Fruit fly (Drosophila melanogaster): Measurements from ENCODE around the gene CG14115.
A peak's percentile ranks its signal among the peaks of the same experiment; 100 is the strongest.

Gene CG14115

dm6 chr3L:13021727-13022126 lies 39.5 kb downstream of the CG14115 start (continued):
- peak; percentile 45 for TF ChIP-seq Eip75B (GFP tag; optimal IDR thresholded peaks at IDR 0.05)
- TF ChIP-seq esn (GFP tag; optimal IDR thresholded peaks at IDR 0.05): peak; percentile 83
- no peak for TF ChIP-seq fkh (GFP tag; optimal IDR thresholded peaks at IDR 0.05)
- TF ChIP-seq CG16779 (tag; optimal IDR thresholded peaks at IDR 0.05): no peak
- peak; percentile 1 for TF ChIP-seq CG10631 (GFP tag; optimal IDR thresholded peaks at IDR 0.05)
- TF ChIP-seq CG31627 (GFP tag; optimal IDR thresholded peaks at IDR 0.05): peak; percentile 64
- TF ChIP-seq Hr39 (GFP tag; optimal IDR thresholded peaks at IDR 0.05): peak; percentile 79
- TF ChIP-seq CG6276 (GFP tag; optimal IDR thresholded peaks at IDR 0.05): no peak
- peak; percentile 43 for TF ChIP-seq CG8319 (GFP tag; optimal IDR thresholded peaks at IDR 0.05)
- 0 out of 2 replicates have a peak, but pooled peaks have one; percentile 27 for TF ChIP-seq Gug (GFP tag; IDR thresholded peaks at IDR 0.05)
- TF ChIP-seq dsx (GFP tag; optimal IDR thresholded peaks at IDR 0.05; ENCODE audit: poor library complexity, severe bottlenecking): no peak
- peak; percentile 47 for TF ChIP-seq CG34406 (GFP tag; optimal IDR thresholded peaks at IDR 0.05)
- peak; percentile 57 for TF ChIP-seq CG8632 (GFP tag; optimal IDR thresholded peaks at IDR 0.05)
- TF ChIP-seq ss (GFP tag; optimal IDR thresholded peaks at IDR 0.05): no peak
- no peak for TF ChIP-seq eg (GFP tag; IDR thresholded peaks at IDR 0.05)
- TF ChIP-seq Eip93F (GFP tag; optimal IDR thresholded peaks at IDR 0.05): peak; percentile 72
- peak; percentile 32 for TF ChIP-seq CG11762 (GFP tag; optimal IDR thresholded peaks at IDR 0.05; ENCODE audit: insufficient read depth)
- no peak for TF ChIP-seq spab (GFP tag; optimal IDR thresholded peaks at IDR 0.05)
- no peak for TF ChIP-seq Blimp-1 (GFP tag; optimal IDR thresholded peaks at IDR 0.05)
- TF ChIP-seq Ets21C (GFP tag; optimal IDR thresholded peaks at IDR 0.05): peak; percentile 60

dm6 chr3L:13019249-13019956 lies 41.8 kb downstream of the CG14115 start:
- TF ChIP-seq Met (GFP tag; optimal IDR thresholded peaks at IDR 0.05): no peak
- peak; percentile 78 for TF ChIP-seq svp (GFP tag)

- peak; percentile 88 for TF ChIP-seq Eip75B (GFP tag; optimal IDR thresholded peaks at IDR 0.05)
- TF ChIP-seq Eip78C (GFP tag): peak; percentile 97
- TF ChIP-seq Sox14 (GFP tag; optimal IDR thresholded peaks at IDR 0.05): peak; percentile 86
- peak; percentile 84 for TF ChIP-seq CG4318 (GFP tag; optimal IDR thresholded peaks at IDR 0.05)
- TF ChIP-seq CG6854 (GFP tag; optimal IDR thresholded peaks at IDR 0.05): peak; percentile 57
- peak; percentile 98 for TF ChIP-seq CG8119 (GFP tag; IDR thresholded peaks at IDR 0.05)
- peak; percentile 95 for TF ChIP-seq achi (GFP tag; optimal IDR thresholded peaks at IDR 0.05)
- TF ChIP-seq CG8632 (GFP tag; optimal IDR thresholded peaks at IDR 0.05): peak; percentile 95
- peak; percentile 94 for TF ChIP-seq acj6 (GFP tag; optimal IDR thresholded peaks at IDR 0.05)
- TF ChIP-seq CG6276 (GFP tag; optimal IDR thresholded peaks at IDR 0.05): peak; percentile 81
- peak; percentile 86 for TF ChIP-seq CG11902 (GFP tag; optimal IDR thresholded peaks at IDR 0.05)
- TF ChIP-seq Sox15 (GFP tag; optimal IDR thresholded peaks at IDR 0.05): peak; percentile 91
- TF ChIP-seq salr (GFP tag; optimal IDR thresholded peaks at IDR 0.05): peak; percentile 83 to 89
- TF ChIP-seq Blimp-1 (GFP tag; optimal IDR thresholded peaks at IDR 0.05): peak; percentile 69
- TF ChIP-seq cyc (GFP tag; optimal IDR thresholded peaks at IDR 0.05): peak; percentile 76
- peak; percentile 96 for TF ChIP-seq CG3032 (tag; optimal IDR thresholded peaks at IDR 0.05)
- TF ChIP-seq Hr4 (GFP tag; optimal IDR thresholded peaks at IDR 0.05): peak; percentile 90
- TF ChIP-seq CG34406 (GFP tag; optimal IDR thresholded peaks at IDR 0.05): peak; percentile 96
- TF ChIP-seq CG10669 (GFP tag; optimal IDR thresholded peaks at IDR 0.05): peak; percentile 85
- TF ChIP-seq vri (GFP tag; optimal IDR thresholded peaks at IDR 0.05): peak; percentile 77
- TF ChIP-seq esn (GFP tag; optimal IDR thresholded peaks at IDR 0.05): peak; percentile 95
- peak; percentile 95 for TF ChIP-seq dsx (GFP tag; optimal IDR thresholded peaks at IDR 0.05; ENCODE audit: poor library complexity, severe bottlenecking)
- peak; percentile 94 for TF ChIP-seq CG6792 (GFP tag; optimal IDR thresholded peaks at IDR 0.05)
- peak; percentile 94 for TF ChIP-seq svp (GFP tag)
- TF ChIP-seq dac (GFP tag; optimal IDR thresholded peaks at IDR 0.05): peak; percentile 72
- peak; percentile 81 for TF ChIP-seq Eip93F (GFP tag; optimal IDR thresholded peaks at IDR 0.05)
- TF ChIP-seq Lpt (GFP tag; optimal IDR thresholded peaks at IDR 0.05): peak; percentile 78
- TF ChIP-seq Ets96B (tag; optimal IDR thresholded peaks at IDR 0.05): peak; percentile 96
- peak; percentile 83 for TF ChIP-seq Met (GFP tag; optimal IDR thresholded peaks at IDR 0.05)
- peak; percentile 35 for TF ChIP-seq fd85E (GFP tag; optimal IDR thresholded peaks at IDR 0.05)
- peak; percentile 85 to 91 for TF ChIP-seq ss (GFP tag; optimal IDR thresholded peaks at IDR 0.05)
- peak; percentile 95 for TF ChIP-seq CG32006 (GFP tag; optimal IDR thresholded peaks at IDR 0.05)
- TF ChIP-seq fkh (GFP tag; optimal IDR thresholded peaks at IDR 0.05): peak; percentile 78
- peak; percentile 81 for TF ChIP-seq Hr39 (GFP tag; optimal IDR thresholded peaks at IDR 0.05)
- TF ChIP-seq pdm3 (GFP tag; optimal IDR thresholded peaks at IDR 0.05): peak; percentile 87
These were observed 43.4 kb downstream of the CG14115 start, which contains the start of the genes mRpL20 and Icmt for dm6 chr3L:13017803-13018324. Gene mRpL20, minus strand, starts transcription at chr3L:13017867. Gene Icmt, plus strand, starts transcription at chr3L:13018266.
